Fruit fly (Drosophila melanogaster) whole organism, adult: ENCODE measurements around the gene Dop1R1.

Experiments
- CG11617 ChIP-seq: fragments of 200-800 bp; sonication (Bioruptor generic); optimal IDR thresholded peaks from 2 replicates; lab custom pipeline; 2017; ENCODE audit warnings: mild to moderate bottlenecking, missing biosample characterization, missing genetic modification reagents, missing genetic modification characterization
- CG33017 ChIP-seq: fragments of 200-800 bp; sonication (Bioruptor generic); optimal IDR thresholded peaks from 2 replicates; lab custom pipeline; 2018; ENCODE audit warnings: missing biosample characterization, mild to moderate bottlenecking, missing genetic modification characterization, moderate library complexity
- CG7101 ChIP-seq: fragments of 200-800 bp; sonication (Bioruptor generic); optimal IDR thresholded peaks from 2 replicates; lab custom pipeline; 2018; ENCODE audit warnings: missing biosample characterization, mild to moderate bottlenecking, missing genetic modification characterization, moderate library complexity
- Clk ChIP-seq: fragments of 200-800 bp; sonication (Bioruptor generic); optimal IDR thresholded peaks from 2 replicates; lab custom pipeline; 2017; ENCODE audit warnings: missing biosample characterization, missing genetic modification characterization
- kay ChIP-seq: fragments of 200-800 bp; sonication (Bioruptor generic); peaks from one replicate; lab custom pipeline; 2016; ENCODE audit warnings: missing biosample characterization, missing genetic modification characterization, borderline replicate concordance
- ovo ChIP-seq: fragments of 200-800 bp; sonication (Bioruptor generic); optimal IDR thresholded peaks from 2 replicates; lab custom pipeline; 2016; ENCODE audit warnings: missing biosample characterization, missing genetic modification characterization
- pad ChIP-seq: fragments of 200-800 bp; sonication (Bioruptor generic); optimal IDR thresholded peaks from 3 replicates; lab custom pipeline; 2017; ENCODE audit warnings: missing biosample characterization, missing genetic modification characterization, mild to moderate bottlenecking, moderate library complexity, missing genetic modification reagents

DNA sequence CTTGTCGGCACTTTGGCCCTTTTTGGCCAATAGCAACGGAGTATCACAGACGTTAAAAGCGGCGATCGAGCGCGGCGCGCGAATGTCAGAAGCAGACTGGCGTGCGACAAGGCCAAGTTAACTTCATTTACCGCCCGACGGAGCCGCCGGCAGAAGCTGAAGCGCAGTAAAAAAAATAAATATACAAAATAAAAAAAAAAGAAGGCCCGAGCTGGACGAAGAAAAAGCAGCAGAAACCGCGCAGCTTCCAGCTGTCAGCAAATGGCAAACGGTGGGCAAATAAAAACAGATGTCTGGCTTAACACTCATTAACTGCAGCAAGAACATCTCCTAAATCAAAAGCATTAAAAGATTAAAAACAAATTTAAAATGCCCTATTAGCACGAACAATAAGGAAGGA is 82.6 kb downstream of the Dop1R1 start, which contains the start of gene CG14356:
- TF ChIP-seq CG7101 (tag; lab: Kevin White, UChicago) (no peak), pad (GFP tag; lab: Kevin White, UChicago) (no peak), CG11617 (no peak), kay (GFP tag; lab: Kevin White, UChicago) (no peak), ovo (GFP tag; lab: Kevin White, UChicago) (no peak), Clk (no peak), CG33017 (tag; lab: Kevin White, UChicago) (no peak)
